Fruit fly (Drosophila melanogaster) whole organism, prepupa: ENCODE measurements around the gene cactin.

ENCODE experiments used
- Blimp-1 ChIP-seq: fragments of 200-800 bp; sonication (Bioruptor generic); optimal IDR thresholded peaks from 3 replicates; lab custom pipeline; 2017; ENCODE audit warnings: missing biosample characterization, missing genetic modification characterization, mild to moderate bottlenecking, moderate library complexity, missing genetic modification reagents
- CG6854 ChIP-seq: fragments of 200-800 bp; sonication (Bioruptor generic); optimal IDR thresholded peaks from 2 replicates; lab custom pipeline; 2017; ENCODE audit warnings: missing biosample characterization, mild to moderate bottlenecking, missing genetic modification characterization
- Eip75B ChIP-seq: fragments of 200-800 bp; sonication (Bioruptor generic); optimal IDR thresholded peaks from 3 replicates; lab custom pipeline; 2016; ENCODE audit warnings: missing biosample characterization, missing genetic modification characterization
- Hr39 ChIP-seq: fragments of 200-800 bp; sonication (Bioruptor generic); optimal IDR thresholded peaks from 2 replicates; lab custom pipeline; 2016; ENCODE audit warnings: missing biosample characterization, missing genetic modification characterization
- achi ChIP-seq: fragments of 200-800 bp; sonication (Bioruptor generic); optimal IDR thresholded peaks from 3 replicates; lab custom pipeline; 2016; ENCODE audit warnings: missing biosample characterization, missing genetic modification characterization
- fd59A ChIP-seq: fragments of 200-800 bp; sonication (Bioruptor generic); optimal IDR thresholded peaks from 2 replicates; lab custom pipeline; 2017; ENCODE audit warnings: missing biosample characterization, mild to moderate bottlenecking, missing genetic modification characterization, missing genetic modification reagents

- TF ChIP-seq CG6854 (GFP tag; lab: Kevin White, UChicago) (no peak), Hr39 (no peak), fd59A (GFP tag; lab: Kevin White, UChicago) (no peak), Blimp-1 (no peak), Eip75B (GFP tag; lab: Kevin White, UChicago) (no peak), achi (GFP tag; lab: Kevin White, UChicago) (no peak)
Observed at dm6 chrX:20411635-20412034, 12.2 kb upstream of the cactin start.
